Worm (Caenorhabditis elegans): Measurements from ENCODE around the gene hpo-8.

The hpo-8 gene

DNA sequence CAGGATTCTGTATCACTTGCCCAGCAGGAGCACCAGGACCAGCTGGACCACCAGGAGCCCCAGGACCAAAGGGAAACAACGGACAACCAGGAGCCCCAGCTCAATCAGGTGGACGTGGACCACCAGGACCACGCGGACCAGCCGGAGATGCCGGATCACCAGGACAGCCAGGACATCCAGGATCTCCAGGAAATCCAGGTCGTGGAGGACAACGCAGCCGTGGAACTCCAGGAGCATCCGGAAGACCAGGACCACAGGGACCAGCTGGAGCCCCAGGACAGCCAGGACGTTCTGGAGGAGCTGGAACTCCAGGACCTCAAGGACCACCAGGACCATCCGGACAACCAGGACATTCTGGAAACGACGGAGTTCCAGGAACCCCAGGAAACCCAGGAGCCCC is 3.1 kb upstream of the hpo-8 start:
- TF ChIP-seq zag-1 (tag; optimal IDR thresholded peaks at IDR 0.05), result no peak
- no peak for TF ChIP-seq egl-5 (tag; optimal IDR thresholded peaks at IDR 0.05)
- no peak for TF ChIP-seq snpc-4 (tag; optimal IDR thresholded peaks at IDR 0.05)

DNA sequence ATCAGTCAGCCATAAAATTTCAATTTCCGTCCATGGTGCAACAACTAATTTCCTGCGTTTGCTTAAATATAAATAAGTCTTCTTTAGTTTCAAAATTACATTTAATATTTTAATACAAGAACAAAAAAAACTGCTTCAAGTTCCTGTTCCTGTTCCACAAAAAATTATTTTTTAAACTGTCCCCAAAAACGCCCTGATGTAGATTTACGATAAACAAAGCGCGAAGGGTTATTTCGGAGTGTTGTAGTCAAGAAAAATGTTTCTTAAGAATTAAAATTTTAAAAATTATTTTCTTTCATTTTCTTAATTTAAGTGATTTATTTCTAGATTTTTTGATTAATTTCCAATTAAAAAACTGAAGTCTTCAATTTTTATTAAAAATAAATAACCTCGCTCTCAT is 490 bp upstream of the hpo-8 start, which contains the start of gene T15B7.15:
Gene T15B7.15 (minus strand): TSS at position 67 of the 400 bp plus-strand sequence.
- TF ChIP-seq nhr-23 (tag; optimal IDR thresholded peaks at IDR 0.05) (peak; percentile 43), zag-1 (tag; optimal IDR thresholded peaks at IDR 0.05) (no peak), pha-4 (tag; optimal IDR thresholded peaks at IDR 0.05) (peak; percentile 51), nhr-11 (tag; optimal IDR thresholded peaks at IDR 0.05) (no peak), unc-39 (tag; optimal IDR thresholded peaks at IDR 0.05) (no peak), lin-39 (tag; optimal IDR thresholded peaks at IDR 0.05) (no peak), nfya-1 (tag; optimal IDR thresholded peaks at IDR 0.05; ENCODE audit: insufficient read depth) (peak; percentile 44), ztf-11 (tag; optimal IDR thresholded peaks at IDR 0.05) (no peak), aly-2 (tag; optimal IDR thresholded peaks at IDR 0.05) (no peak), R02D3.7 (tag; optimal IDR thresholded peaks at IDR 0.05) (peak; percentile 96), sea-2 (GFP tag; optimal IDR thresholded peaks at IDR 0.05) (no peak), hmg-11 (tag; optimal IDR thresholded peaks at IDR 0.05) (peak; percentile 20), lin-15B (tag; optimal IDR thresholded peaks at IDR 0.05) (peak; percentile 57)

DNA sequence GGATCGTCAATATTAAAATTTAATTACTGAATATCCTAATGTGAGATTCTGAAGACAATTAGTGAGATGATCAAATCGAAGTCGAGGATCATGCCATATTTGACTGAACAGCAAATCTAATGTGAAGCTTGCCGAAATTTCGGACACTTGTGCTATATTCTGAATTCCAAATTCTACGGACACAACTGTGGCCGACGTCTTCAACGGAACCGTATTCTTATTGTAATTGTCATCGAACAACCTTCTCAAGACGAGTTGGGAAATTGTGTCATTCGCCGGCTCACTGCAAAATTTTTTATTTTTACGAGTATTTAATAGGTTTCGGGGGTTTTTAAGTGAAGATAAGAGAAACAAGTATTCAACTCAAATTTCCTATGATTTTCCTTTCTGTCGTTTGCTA is 3.3 kb downstream of the hpo-8 start, which contains the start of gene T15B7.1:
Gene T15B7.1 (plus strand): TSS at position 301 of the 400 bp plus-strand sequence.
- no peak for TF ChIP-seq skn-1 (tag; optimal IDR thresholded peaks at IDR 0.05)
- TF ChIP-seq nhr-12 (tag; optimal IDR thresholded peaks at IDR 0.05), result no peak
- TF ChIP-seq nhr-23 (tag; optimal IDR thresholded peaks at IDR 0.05), result no peak
- no peak for TF ChIP-seq nfya-1 (tag; optimal IDR thresholded peaks at IDR 0.05; ENCODE audit: insufficient read depth)
- no peak for TF ChIP-seq ceh-82 (tag; optimal IDR thresholded peaks at IDR 0.05)
- TF ChIP-seq elt-2 (tag; optimal IDR thresholded peaks at IDR 0.05), result no peak
- TF ChIP-seq nhr-11 (tag; optimal IDR thresholded peaks at IDR 0.05), result no peak
- no peak for TF ChIP-seq fos-1 (tag; optimal IDR thresholded peaks at IDR 0.05)
- no peak for TF ChIP-seq nhr-25 (tag; optimal IDR thresholded peaks at IDR 0.05)
- no peak for TF ChIP-seq nhr-77 (tag; optimal IDR thresholded peaks at IDR 0.05)
- no peak for TF ChIP-seq sea-2 (GFP tag; optimal IDR thresholded peaks at IDR 0.05)
- TF ChIP-seq pqm-1 (tag; optimal IDR thresholded peaks at IDR 0.05), result no peak
- TF ChIP-seq aly-2 (tag; optimal IDR thresholded peaks at IDR 0.05), result no peak
- TF ChIP-seq egl-5 (tag; optimal IDR thresholded peaks at IDR 0.05), result no peak
- no peak for TF ChIP-seq unc-62 (GFP tag; optimal IDR thresholded peaks at IDR 0.05)

DNA sequence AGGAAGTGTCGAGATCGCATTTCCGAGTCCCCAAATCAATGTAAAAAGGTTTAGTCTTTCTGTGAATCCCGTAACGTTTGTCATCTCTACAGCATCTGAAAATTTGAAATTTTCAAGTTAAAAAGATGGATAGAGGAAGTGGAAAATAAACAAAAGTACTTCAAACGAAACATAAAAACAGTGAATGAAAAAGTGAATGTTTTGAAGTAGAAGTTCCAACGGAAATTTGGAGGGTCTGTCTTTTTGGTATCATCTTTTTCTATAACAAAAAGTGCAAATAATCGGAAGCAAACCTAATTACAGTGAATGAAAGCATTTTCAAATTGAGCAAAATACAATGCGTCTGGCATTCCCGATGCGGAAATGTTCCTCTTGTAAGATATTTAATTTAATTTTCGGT is 7.4 kb downstream of the hpo-8 start, which contains the start of gene lgc-54:
Gene lgc-54 (minus strand): TSS at position 101 of the 400 bp plus-strand sequence.
- TF ChIP-seq nhr-43 (tag; optimal IDR thresholded peaks at IDR 0.05; ENCODE audit: poor library complexity, severe bottlenecking) (no peak), nhr-76 (tag; optimal IDR thresholded peaks at IDR 0.05) (no peak), elt-3 (tag; optimal IDR thresholded peaks at IDR 0.05) (no peak), unc-62 (GFP tag; optimal IDR thresholded peaks at IDR 0.05) (no peak), R02D3.7 (tag; optimal IDR thresholded peaks at IDR 0.05) (no peak), sea-2 (GFP tag; optimal IDR thresholded peaks at IDR 0.05) (no peak)

DNA sequence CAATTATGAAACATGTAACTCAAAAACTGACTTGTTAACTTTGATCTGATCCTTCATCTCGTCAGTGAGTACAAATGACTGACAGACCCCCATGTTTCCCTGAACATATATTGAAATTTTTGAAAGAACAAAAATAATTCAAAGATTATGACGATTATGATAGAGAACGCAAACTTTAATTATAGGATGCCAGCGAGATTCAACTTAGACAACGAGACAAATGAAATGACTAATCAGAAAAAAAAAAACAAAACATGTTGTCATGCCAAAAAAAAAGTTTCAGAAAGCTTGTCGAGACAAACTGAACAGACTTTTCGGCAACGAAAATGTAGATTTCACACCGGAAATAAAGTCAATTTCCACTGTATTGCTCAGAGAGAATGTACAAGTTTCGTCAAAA is 15.6 kb downstream of the hpo-8 start, which contains the start of gene gpa-10:
Gene gpa-10 (minus strand): TSS at position 101 of the 400 bp plus-strand sequence.
- TF ChIP-seq jun-1 (tag; optimal IDR thresholded peaks at IDR 0.05) (no peak), egl-5 (tag; optimal IDR thresholded peaks at IDR 0.05) (no peak), ztf-4 (tag; optimal IDR thresholded peaks at IDR 0.05) (no peak), snpc-4 (tag; optimal IDR thresholded peaks at IDR 0.05) (no peak), egl-27 (tag; optimal IDR thresholded peaks at IDR 0.05) (no peak), zag-1 (tag; optimal IDR thresholded peaks at IDR 0.05) (no peak), fkh-10 (GFP tag; optimal IDR thresholded peaks at IDR 0.05) (no peak), pqm-1 (tag; optimal IDR thresholded peaks at IDR 0.05) (no peak), aly-2 (tag; optimal IDR thresholded peaks at IDR 0.05) (no peak), ceh-28 (tag; optimal IDR thresholded peaks at IDR 0.05) (no peak), sea-2 (GFP tag; optimal IDR thresholded peaks at IDR 0.05) (no peak), fos-1 (tag; optimal IDR thresholded peaks at IDR 0.05) (no peak), lin-39 (tag; optimal IDR thresholded peaks at IDR 0.05) (no peak), lin-15B (tag; optimal IDR thresholded peaks at IDR 0.05) (no peak), nhr-12 (tag; optimal IDR thresholded peaks at IDR 0.05) (no peak), unc-62 (GFP tag; optimal IDR thresholded peaks at IDR 0.05) (no peak), ceh-82 (tag; optimal IDR thresholded peaks at IDR 0.05) (no peak), eor-1 (tag; optimal IDR thresholded peaks at IDR 0.05) (no peak), ceh-9 (tag; optimal IDR thresholded peaks at IDR 0.05) (no peak)
